Fruit fly (Drosophila melanogaster) whole organism, embryonic: ENCODE data around the gene Chchd2.
A peak's percentile ranks its signal among the peaks of the same experiment; 100 is the strongest.

Experiments
- Abd-B ChIP-seq: fragments of 200-800 bp; sonication (Bioruptor generic); optimal IDR thresholded peaks from 2 replicates; lab custom pipeline; 2018; ENCODE audit warnings: missing biosample characterization, mild to moderate bottlenecking, missing genetic modification characterization, moderate library complexity
- Adf1 ChIP-seq: fragments of 200-800 bp; sonication (Bioruptor generic); IDR thresholded peaks from 2 replicates; pipeline ENCODE4 v1.3.6; 2022; ENCODE audit warnings: missing biosample characterization, missing genetic modification characterization
- Blimp-1 ChIP-seq: fragments of 200-800 bp; sonication (Bioruptor generic); optimal IDR thresholded peaks from 3 replicates; lab custom pipeline; 2018; ENCODE audit warnings: missing biosample characterization, missing genetic modification characterization, mild to moderate bottlenecking, moderate library complexity, missing genetic modification reagents
- CG1024 ChIP-seq: fragments of 200-800 bp; sonication (Bioruptor generic); IDR thresholded peaks from 2 replicates; pipeline ENCODE4 v1.3.6; 2022; ENCODE audit warnings: missing biosample characterization, missing genetic modification characterization
- CG11398 ChIP-seq: fragments of 200-800 bp; sonication (Bioruptor generic); optimal IDR thresholded peaks from 2 replicates; lab custom pipeline; 2016; ENCODE audit warnings: missing biosample characterization, missing genetic modification characterization
- CG11696 ChIP-seq: fragments of 200-800 bp; sonication (Bioruptor generic); IDR thresholded peaks from 2 replicates; pipeline ENCODE4 v1.3.6; 2022; ENCODE audit warnings: missing biosample characterization, missing genetic modification characterization
- CG12659 ChIP-seq: fragments of 200-800 bp; sonication (Bioruptor generic); optimal IDR thresholded peaks from 3 replicates; lab custom pipeline; 2017; ENCODE audit warnings: mild to moderate bottlenecking, missing biosample characterization, missing genetic modification reagents, missing genetic modification characterization
- CG12744 ChIP-seq: fragments of 200-800 bp; sonication (Bioruptor generic); optimal IDR thresholded peaks from 2 replicates; lab custom pipeline; 2016; ENCODE audit warnings: missing biosample characterization, missing genetic modification characterization
- CG14667 ChIP-seq: fragments of 200-800 bp; sonication (Bioruptor generic); IDR thresholded peaks from 2 replicates; pipeline ENCODE4 v1.3.6; 2022; ENCODE audit warnings: missing biosample characterization, missing genetic modification characterization
- CG14965 ChIP-seq: fragments of 200-800 bp; sonication (Bioruptor generic); optimal IDR thresholded peaks from 2 replicates; lab custom pipeline; 2016; ENCODE audit warnings: missing biosample characterization, missing genetic modification characterization, borderline replicate concordance
- CG16779 ChIP-seq: fragments of 200-800 bp; sonication (Bioruptor generic); IDR thresholded peaks from 2 replicates; pipeline ENCODE4 v1.3.6; 2022; ENCODE audit warnings: missing biosample characterization, missing genetic modification characterization
- CG1832 ChIP-seq: fragments of 200-800 bp; sonication (Bioruptor generic); optimal IDR thresholded peaks from 2 replicates; lab custom pipeline; 2017; ENCODE audit warnings: missing biosample characterization, mild to moderate bottlenecking, missing genetic modification characterization, inconsistent platforms
- CG2129 ChIP-seq: fragments of 200-800 bp; sonication (Bioruptor generic); IDR thresholded peaks from 2 replicates; pipeline ENCODE4 v1.3.6; 2022; ENCODE audit warnings: missing biosample characterization, missing genetic modification characterization; ENCODE audit not compliant: partially characterized antibody
- CG30020 ChIP-seq: fragments of 200-800 bp; optimal IDR thresholded peaks from 2 replicates; lab custom pipeline; 2019; ENCODE audit warnings: missing biosample characterization, mild to moderate bottlenecking, missing genetic modification characterization, moderate library complexity
- CG32532 ChIP-seq: fragments of 200-800 bp; sonication (Bioruptor generic); IDR thresholded peaks from 2 replicates; pipeline ENCODE4 v1.3.6; 2022; ENCODE audit warnings: missing biosample characterization, missing genetic modification characterization
- CG3281 ChIP-seq: fragments of 200-800 bp; sonication (Bioruptor generic); optimal IDR thresholded peaks from 3 replicates; lab custom pipeline; 2017; ENCODE audit warnings: missing biosample characterization, mild to moderate bottlenecking, missing genetic modification characterization
- CG3847 ChIP-seq: fragments of 200-800 bp; sonication (Bioruptor generic); IDR thresholded peaks from 2 replicates; pipeline ENCODE4 v1.3.6; 2022; ENCODE audit warnings: missing biosample characterization, missing genetic modification characterization
- CG4328 ChIP-seq: fragments of 200-800 bp; sonication (Bioruptor generic); optimal IDR thresholded peaks from 3 replicates; lab custom pipeline; 2017; ENCODE audit warnings: missing biosample characterization, missing genetic modification reagents, missing genetic modification characterization
- CG4424 ChIP-seq: fragments of 200-800 bp; sonication (Bioruptor generic); optimal IDR thresholded peaks from 3 replicates; lab custom pipeline; 2016; ENCODE audit warnings: missing biosample characterization, missing genetic modification characterization
- CG4617 ChIP-seq: fragments of 200-800 bp; sonication (Bioruptor generic); optimal IDR thresholded peaks from 3 replicates; lab custom pipeline; 2016; ENCODE audit warnings: missing biosample characterization, missing genetic modification characterization, borderline replicate concordance
- CG7372 ChIP-seq: fragments of 200-800 bp; sonication (Bioruptor generic); IDR thresholded peaks from 2 replicates; pipeline ENCODE4 v1.3.6; 2022; ENCODE audit warnings: missing biosample characterization, missing genetic modification characterization
- CG8290 ChIP-seq, 3 experiments: fragments of 200-800 bp; sonication (Bioruptor generic); optimal IDR thresholded peaks; 2 replicates each; lab custom pipeline; 2016 to 2019; ENCODE audit warnings: missing biosample characterization in 3 of 3, missing genetic modification characterization in 3 of 3, mild to moderate bottlenecking in 2 of 3, moderate library complexity in 1 of 3
- CG9437 ChIP-seq: fragments of 200-800 bp; sonication (Bioruptor generic); optimal IDR thresholded peaks from 2 replicates; lab custom pipeline; 2018; ENCODE audit warnings: missing biosample characterization, mild to moderate bottlenecking, missing genetic modification characterization
- D19B ChIP-seq: fragments of 200-800 bp; sonication (Bioruptor generic); optimal IDR thresholded peaks from 2 replicates; lab custom pipeline; 2017; ENCODE audit warnings: missing biosample characterization, mild to moderate bottlenecking, missing genetic modification characterization
- Dp ChIP-seq: fragments of 200-800 bp; sonication (Bioruptor generic); optimal IDR thresholded peaks from 2 replicates; lab custom pipeline; 2018; ENCODE audit warnings: missing biosample characterization, mild to moderate bottlenecking, missing genetic modification characterization, moderate library complexity
- HLH4C ChIP-seq: fragments of 200-800 bp; sonication (Bioruptor generic); IDR thresholded peaks from 3 replicates; pipeline ENCODE4 v1.3.6; 2022; ENCODE audit warnings: missing biosample characterization, missing genetic modification characterization; ENCODE audit not compliant: partially characterized antibody
- HLH54F ChIP-seq: fragments of 200-800 bp; sonication (Bioruptor generic); optimal IDR thresholded peaks from 3 replicates; lab custom pipeline; 2016; ENCODE audit warnings: missing biosample characterization, missing genetic modification characterization
- Lpt ChIP-seq: fragments of >200 bp; optimal IDR thresholded peaks from 2 replicates; lab custom pipeline; 2018; ENCODE audit warnings: missing biosample characterization, missing genetic modification characterization
- Myb ChIP-seq: fragments of 200-800 bp; sonication (Bioruptor generic); optimal IDR thresholded peaks from 2 replicates; lab custom pipeline; 2016; ENCODE audit warnings: missing biosample characterization, missing genetic modification characterization
- NFAT ChIP-seq: fragments of 200-800 bp; sonication (Bioruptor generic); IDR thresholded peaks from 2 replicates; pipeline ENCODE4 v1.3.6; 2022; ENCODE audit warnings: missing biosample characterization, missing genetic modification characterization
- Nf-YB ChIP-seq: fragments of 200-800 bp; sonication (Bioruptor generic); optimal IDR thresholded peaks from 3 replicates; lab custom pipeline; 2019; ENCODE audit warnings: missing biosample characterization, mild to moderate bottlenecking, missing genetic modification characterization, moderate library complexity
- NfI ChIP-seq: fragments of 200-800 bp; sonication (Bioruptor generic); optimal IDR thresholded peaks from 3 replicates; lab custom pipeline; 2018; ENCODE audit warnings: missing biosample characterization, mild to moderate bottlenecking, missing genetic modification characterization, moderate library complexity
- Poxn ChIP-seq: fragments of 200-800 bp; sonication (Bioruptor generic); IDR thresholded peaks from 2 replicates; pipeline ENCODE4 v1.3.6; 2022; ENCODE audit warnings: missing biosample characterization, missing genetic modification characterization
- Sry-δ ChIP-seq: fragments of 200-800 bp; sonication (Bioruptor generic); optimal IDR thresholded peaks from 2 replicates; lab custom pipeline; 2016; ENCODE audit warnings: missing biosample characterization, missing genetic modification characterization
- cas ChIP-seq: fragments of 200-800 bp; sonication (Bioruptor generic); IDR thresholded peaks from 2 replicates; pipeline ENCODE4 v1.3.6; 2022; ENCODE audit warnings: missing biosample characterization, missing genetic modification characterization
- emc ChIP-seq: fragments of 200-800 bp; sonication (Bioruptor generic); optimal IDR thresholded peaks from 2 replicates; lab custom pipeline; 2016; ENCODE audit warnings: missing biosample characterization, missing genetic modification characterization
- fru ChIP-seq: fragments of >200 bp; optimal IDR thresholded peaks from 2 replicates; lab custom pipeline; 2017
- gsb ChIP-seq: fragments of 200-800 bp; sonication (Bioruptor generic); IDR thresholded peaks from 2 replicates; pipeline ENCODE4 v1.3.6; 2022; ENCODE audit warnings: missing biosample characterization, missing genetic modification characterization
- gsb-n ChIP-seq: fragments of 200-800 bp; sonication (Bioruptor generic); optimal IDR thresholded peaks from 3 replicates; lab custom pipeline; 2018; ENCODE audit warnings: missing biosample characterization, mild to moderate bottlenecking, missing genetic modification characterization
- kah ChIP-seq: fragments of 200-800 bp; sonication (Bioruptor generic); optimal IDR thresholded peaks from 2 replicates; lab custom pipeline; 2018; ENCODE audit warnings: missing biosample characterization, mild to moderate bottlenecking, missing genetic modification characterization
- knrl ChIP-seq: fragments of 200-800 bp; sonication (Bioruptor generic); IDR thresholded peaks from 3 replicates; pipeline ENCODE4 v1.3.6; 2022; ENCODE audit warnings: missing biosample characterization, missing genetic modification characterization; ENCODE audit not compliant: partially characterized antibody
- lab ChIP-seq: fragments of 200-800 bp; sonication (Bioruptor generic); optimal IDR thresholded peaks from 3 replicates; lab custom pipeline; 2017; ENCODE audit warnings: missing biosample characterization, missing genetic modification characterization, mild to moderate bottlenecking, moderate library complexity, missing genetic modification reagents
- nerfin-1 ChIP-seq: fragments of 200-800 bp; sonication (Bioruptor generic); optimal IDR thresholded peaks from 3 replicates; lab custom pipeline; 2019; ENCODE audit warnings: missing biosample characterization, mild to moderate bottlenecking, missing genetic modification characterization, moderate library complexity
- pan ChIP-seq, 4 experiments: fragments of >200 bp in 3 of 4; fragments of 200-800 bp in 1 of 4; sonication (Bioruptor generic) in 1 of 4; optimal IDR thresholded peaks in 3 of 4; IDR thresholded peaks in 1 of 4; 2 replicates each; pipeline versions ENCODE4 v1.3.6 to Lab custom; 2017 to 2022; ENCODE audit warnings: missing biosample characterization in 2 of 4, missing genetic modification characterization in 2 of 4, mixed read lengths in 1 of 4
- pb ChIP-seq: fragments of 200-800 bp; sonication (Bioruptor generic); optimal IDR thresholded peaks from 3 replicates; lab custom pipeline; 2016; ENCODE audit warnings: missing biosample characterization, missing genetic modification characterization
- sug ChIP-seq: fragments of 200-800 bp; optimal IDR thresholded peaks from 2 replicates; lab custom pipeline; 2019; ENCODE audit warnings: missing biosample characterization, mild to moderate bottlenecking, missing genetic modification characterization, moderate library complexity
- wek ChIP-seq: fragments of 200-800 bp; sonication (Bioruptor generic); optimal IDR thresholded peaks from 3 replicates; lab custom pipeline; 2018; ENCODE audit warnings: missing biosample characterization, mild to moderate bottlenecking, missing genetic modification characterization, moderate library complexity

The Chchd2 gene

dm6 chrX:17125017-17125821 is 23.6 kb upstream of the Chchd2 start (continued):
- peak; percentile 13 for TF ChIP-seq CG9437 (GFP tag; lab: Kevin White, UChicago)
- peak; percentile 87 for TF ChIP-seq lab
- peak; percentile 95 for TF ChIP-seq CG2129 (GFP tag; lab: Robert Waterston, UW)
- TF ChIP-seq CG30020: no peak
- TF ChIP-seq CG4617: no peak
- no peak for TF ChIP-seq CG8290 (GFP tag; optimal IDR thresholded peaks at IDR 0.05; lab: Kevin White, UChicago)
- TF ChIP-seq CG8290 (tag; optimal IDR thresholded peaks at IDR 0.05; lab: Kevin White, UChicago): peak in 1 of 2 experiments; percentile 37
- TF ChIP-seq wek (GFP tag; lab: Kevin White, UChicago): no peak
- peak; percentile 85 for TF ChIP-seq HLH4C
- peak; percentile 31 for TF ChIP-seq Nf-YB (GFP tag; lab: Kevin White, UChicago)
- peak; percentile 87; the same call in 2 of the 3 replicates for TF ChIP-seq knrl (GFP tag; lab: Robert Waterston, UW)
- peak; percentile 85 for TF ChIP-seq CG3281 (GFP tag; lab: Kevin White, UChicago)
- peak; percentile 6 for TF ChIP-seq Myb (GFP tag; lab: Kevin White, UChicago)
- peak; percentile 44 for TF ChIP-seq CG11696 (GFP tag; lab: Robert Waterston, UW)
- TF ChIP-seq Sry-δ (GFP tag; lab: Kevin White, UChicago): peak; percentile 87
- TF ChIP-seq sug (tag; lab: Kevin White, UChicago): peak; percentile 60
- TF ChIP-seq CG32532: peak; percentile 78
- TF ChIP-seq CG12744: no peak
- peak; percentile 52 for TF ChIP-seq D19B
- no peak; the same call in 1 of the 2 replicates for TF ChIP-seq Adf1
- peak; percentile 45 for TF ChIP-seq Abd-B
- TF ChIP-seq fru: no peak
- TF ChIP-seq CG4424 (GFP tag; lab: Kevin White, UChicago): peak; percentile 60
- TF ChIP-seq cas: 0 out of 2 replicates have a peak, but pooled peaks have one; percentile 18
- TF ChIP-seq nerfin-1 (tag; lab: Kevin White, UChicago): no peak
- peak; percentile 16; the same call in 1 of the 2 replicates for TF ChIP-seq NFAT (GFP tag; lab: Robert Waterston, UW)
- TF ChIP-seq Lpt (GFP tag; lab: Kevin White, UChicago): no peak
- TF ChIP-seq emc (GFP tag; lab: Kevin White, UChicago): no peak
- TF ChIP-seq pan (optimal IDR thresholded peaks at IDR 0.05; lab: Kevin White, UChicago): no peak
- peak in 1 of 2 experiments; percentile 81 for TF ChIP-seq pan (GFP tag; optimal IDR thresholded peaks at IDR 0.05 in 1 of 2, IDR thresholded peaks at IDR 0.05 in 1 of 2)
- TF ChIP-seq gsb (GFP tag; lab: Robert Waterston, UW): peak; percentile 37; the same call in 1 of the 2 replicates
- peak; percentile 75 for TF ChIP-seq CG1832
- TF ChIP-seq CG11398 (GFP tag; lab: Kevin White, UChicago): peak; percentile 22
- TF ChIP-seq CG3847 (GFP tag; lab: Robert Waterston, UW): peak; percentile 38
- peak; percentile 13 for TF ChIP-seq gsb-n (tag; lab: Kevin White, UChicago)
- TF ChIP-seq CG4328: peak; percentile 23
- no peak for TF ChIP-seq Poxn (GFP tag; lab: Robert Waterston, UW)
- no peak for TF ChIP-seq CG16779 (GFP tag; lab: Robert Waterston, UW)
- peak; percentile 62 for TF ChIP-seq Blimp-1 (GFP tag; lab: Kevin White, UChicago)
- peak; percentile 37; the same call in 1 of the 2 replicates for TF ChIP-seq CG1024 (GFP tag; lab: Robert Waterston, UW)
- TF ChIP-seq kah (GFP tag; lab: Kevin White, UChicago): peak; percentile 62
- no peak for TF ChIP-seq CG14965 (GFP tag; lab: Kevin White, UChicago)
- TF ChIP-seq CG14667 (GFP tag; lab: Robert Waterston, UW): peak; percentile 45
- peak; percentile 1 for TF ChIP-seq HLH54F (GFP tag; lab: Kevin White, UChicago)
- no peak for TF ChIP-seq pb (GFP tag; lab: Kevin White, UChicago)
- TF ChIP-seq CG12659 (GFP tag; lab: Kevin White, UChicago): peak; percentile 59
- peak; percentile 56 for TF ChIP-seq NfI
- peak; percentile 71 for TF ChIP-seq CG7372 (GFP tag; lab: Robert Waterston, UW)
- no peak for TF ChIP-seq Dp (GFP tag; lab: Kevin White, UChicago)
